Worm (Caenorhabditis elegans) whole organism, L2 larva: ENCODE data around the gene spv-1.

Experiments used
- C34F6.9 ChIP-seq: fragments of 150-350 bp; optimal IDR thresholded peaks from 2 replicates; lab custom pipeline; 2014; ENCODE audit warnings: missing biosample characterization, missing genetic modification characterization
- F13H6.1 ChIP-seq: sonication (generic microtip); optimal IDR thresholded peaks from 2 replicates; lab custom pipeline; 2016; ENCODE audit warnings: missing genetic modification characterization, missing compliant biosample characterization
- Y55F3AM.14 ChIP-seq: fragments of 200-800 bp; sonication (Bioruptor generic); optimal IDR thresholded peaks from 2 replicates; lab custom pipeline; 2018; ENCODE audit warnings: mild to moderate bottlenecking, missing genetic modification characterization, missing compliant biosample characterization
- ZK546.5 ChIP-seq: sonication (generic microtip); optimal IDR thresholded peaks from 2 replicates; lab custom pipeline; 2017; ENCODE audit warnings: missing biosample characterization, missing genetic modification characterization
- aly-2 ChIP-seq: fragments of 150-350 bp; optimal IDR thresholded peaks from 2 replicates; lab custom pipeline; 2014; ENCODE audit warnings: missing biosample characterization, missing genetic modification characterization
- ama-1 ChIP-seq: fragments of 150-350 bp; optimal IDR thresholded peaks from 2 replicates; lab custom pipeline; 2018; ENCODE audit warnings: inconsistent platforms
- blmp-1 ChIP-seq: sonication (generic microtip); optimal IDR thresholded peaks from 2 replicates; lab custom pipeline; 2017; ENCODE audit warnings: missing genetic modification characterization, mild to moderate bottlenecking, missing compliant biosample characterization, antibody characterized with exemption, moderate library complexity; ENCODE audit not compliant: insufficient read depth
- ceh-16 ChIP-seq: fragments of 150-350 bp; optimal IDR thresholded peaks from 2 replicates; lab custom pipeline; 2014; ENCODE audit warnings: missing biosample characterization, missing genetic modification characterization
- crh-2 ChIP-seq: sonication (generic microtip); optimal IDR thresholded peaks from 2 replicates; lab custom pipeline; 2017; ENCODE audit warnings: missing biosample characterization, missing genetic modification characterization
- dmd-4 ChIP-seq: sonication (generic microtip); optimal IDR thresholded peaks from 2 replicates; lab custom pipeline; 2017; ENCODE audit warnings: missing biosample characterization, missing genetic modification characterization
- egl-27 ChIP-seq: sonication (generic microtip); optimal IDR thresholded peaks from 3 replicates; lab custom pipeline; 2017; ENCODE audit warnings: missing biosample characterization, missing genetic modification reagents, missing genetic modification characterization
- elt-3 ChIP-seq: sonication (generic microtip); optimal IDR thresholded peaks from 2 replicates; lab custom pipeline; 2017; ENCODE audit warnings: missing biosample characterization, missing genetic modification characterization
- fos-1 ChIP-seq: fragments of 150-350 bp; optimal IDR thresholded peaks from 2 replicates; lab custom pipeline; 2014; ENCODE audit warnings: missing biosample characterization, missing genetic modification characterization
- gmeb-1 ChIP-seq: fragments of 150-350 bp; optimal IDR thresholded peaks from 2 replicates; lab custom pipeline; 2014; ENCODE audit warnings: missing biosample characterization, missing genetic modification characterization
- lin-11 ChIP-seq: fragments of 150-350 bp; sonication (generic microtip); optimal IDR thresholded peaks from 2 replicates; lab custom pipeline; 2014; ENCODE audit warnings: missing biosample characterization, missing genetic modification characterization, inconsistent platforms, mixed read lengths
- lsy-2 ChIP-seq, 2 experiments: fragments of 150-350 bp in 1 of 2; sonication (generic microtip) in 1 of 2; optimal IDR thresholded peaks; 2 replicates each; lab custom pipeline; 2014 to 2017; ENCODE audit warnings: missing biosample characterization in 2 of 2, missing genetic modification characterization in 2 of 2
- mbf-1 ChIP-seq: sonication (generic microtip); optimal IDR thresholded peaks from 2 replicates; lab custom pipeline; 2017; ENCODE audit warnings: missing biosample characterization, missing genetic modification characterization
- nhr-10 ChIP-seq: sonication (generic microtip); optimal IDR thresholded peaks from 2 replicates; lab custom pipeline; 2017; ENCODE audit warnings: missing biosample characterization, missing genetic modification characterization
- nhr-129 ChIP-seq: fragments of 150-350 bp; optimal IDR thresholded peaks from 2 replicates; lab custom pipeline; 2014; ENCODE audit warnings: missing biosample characterization, missing genetic modification characterization
- nhr-21 ChIP-seq: fragments of 150-350 bp; optimal IDR thresholded peaks from 2 replicates; lab custom pipeline; 2014; ENCODE audit warnings: missing biosample characterization, missing genetic modification characterization
- nhr-23 ChIP-seq: fragments of 150-350 bp; optimal IDR thresholded peaks from 2 replicates; lab custom pipeline; 2014; ENCODE audit warnings: missing biosample characterization, missing genetic modification reagents, missing genetic modification characterization
- nhr-237 ChIP-seq: fragments of 150-350 bp; optimal IDR thresholded peaks from 2 replicates; lab custom pipeline; 2014; ENCODE audit warnings: missing biosample characterization, missing genetic modification characterization
- nhr-25 ChIP-seq: fragments of 150-350 bp; sonication (generic microtip); optimal IDR thresholded peaks from 3 replicates; lab custom pipeline; 2014; ENCODE audit warnings: missing biosample characterization, missing genetic modification characterization
- nhr-6 ChIP-seq: fragments of 150-350 bp; optimal IDR thresholded peaks from 2 replicates; lab custom pipeline; 2014; ENCODE audit warnings: missing biosample characterization, missing genetic modification characterization
- nhr-77 ChIP-seq: fragments of 150-350 bp; optimal IDR thresholded peaks from 2 replicates; lab custom pipeline; 2014; ENCODE audit warnings: missing biosample characterization, missing genetic modification characterization
- peb-1 ChIP-seq: fragments of 150-350 bp; optimal IDR thresholded peaks from 2 replicates; lab custom pipeline; 2014; ENCODE audit warnings: missing biosample characterization, missing genetic modification characterization
- sem-4 ChIP-seq: fragments of 150-350 bp; optimal IDR thresholded peaks from 2 replicates; lab custom pipeline; 2014; ENCODE audit warnings: missing biosample characterization, missing genetic modification reagents, missing genetic modification characterization
- sma-3 ChIP-seq: sonication (generic microtip); optimal IDR thresholded peaks from 2 replicates; lab custom pipeline; 2016; ENCODE audit warnings: missing genetic modification reagents, missing genetic modification characterization, missing compliant biosample characterization
- sma-9 ChIP-seq, 2 experiments: fragments of 150-350 bp in 1 of 2; sonication (generic microtip) in 1 of 2; optimal IDR thresholded peaks; 2 replicates each; lab custom pipeline; 2014 to 2016; ENCODE audit warnings: missing genetic modification characterization in 2 of 2, mild to moderate bottlenecking in 1 of 2, missing biosample characterization in 1 of 2, missing compliant biosample characterization in 1 of 2, missing genetic modification reagents in 1 of 2, moderate library complexity in 1 of 2
- unc-39 ChIP-seq: fragments of 150-350 bp; optimal IDR thresholded peaks from 2 replicates; lab custom pipeline; 2014; ENCODE audit warnings: missing biosample characterization, missing genetic modification characterization
- unc-55 ChIP-seq: fragments of 150-350 bp; sonication (generic microtip); optimal IDR thresholded peaks from 3 replicates; lab custom pipeline; 2014; ENCODE audit warnings: missing biosample characterization, missing genetic modification reagents, missing genetic modification characterization
- unc-62 ChIP-seq: fragments of 150-350 bp; optimal IDR thresholded peaks from 2 replicates; lab custom pipeline; 2014; ENCODE audit warnings: missing biosample characterization, missing genetic modification reagents, missing genetic modification characterization
- zag-1 ChIP-seq: fragments of 150-350 bp; optimal IDR thresholded peaks from 2 replicates; lab custom pipeline; 2014; ENCODE audit warnings: missing biosample characterization, missing genetic modification characterization
- ztf-1 ChIP-seq: fragments of 200-800 bp; sonication (Bioruptor generic); conservative IDR thresholded peaks from 2 replicates; pipeline ENCODE4 v1.3.6; 2022; ENCODE audit warnings: missing genetic modification characterization, missing compliant biosample characterization
- ztf-11 ChIP-seq: sonication (generic microtip); optimal IDR thresholded peaks from 2 replicates; lab custom pipeline; 2017; ENCODE audit warnings: missing biosample characterization, missing genetic modification characterization
- ztf-4 ChIP-seq: fragments of 150-350 bp; optimal IDR thresholded peaks from 2 replicates; lab custom pipeline; 2014; ENCODE audit warnings: missing biosample characterization, missing genetic modification characterization

The spv-1 gene

DNA sequence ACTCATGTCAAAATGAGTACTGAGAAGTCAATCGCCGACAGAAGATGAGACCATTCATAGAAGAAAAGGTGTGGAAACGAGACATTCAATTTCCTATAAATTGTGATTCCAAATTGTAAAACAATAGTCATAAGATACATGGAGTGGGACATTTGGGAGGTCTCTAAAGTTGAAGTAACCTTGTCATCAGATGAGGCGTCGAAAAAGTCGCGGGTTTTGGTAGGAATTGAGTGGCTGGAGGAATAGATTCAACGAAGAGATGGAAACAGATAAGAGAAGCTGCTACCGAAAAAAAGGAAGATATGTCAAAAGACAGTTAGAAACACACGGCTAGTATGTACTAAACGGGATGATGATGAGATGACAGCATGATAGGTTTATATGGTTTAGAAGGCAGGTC lies 2.2 kb upstream of the spv-1 start:
- no peak for TF ChIP-seq fos-1
- peak; percentile 69 for TF ChIP-seq ceh-16 (tag; lab: Kevin White, UChicago)

- TF ChIP-seq nhr-25 (tag; lab: Kevin White, UChicago) (no peak), crh-2 (peak; percentile 1), blmp-1 (tag; lab: Kevin White, UChicago) (no peak), sma-9 (GFP tag; optimal IDR thresholded peaks at IDR 0.05; lab: Kevin White, UChicago) (peak; percentile 4), sma-9 (tag; optimal IDR thresholded peaks at IDR 0.05; lab: Kevin White, UChicago) (no peak), peb-1 (tag; lab: Kevin White, UChicago) (no peak), nhr-21 (tag; lab: Kevin White, UChicago) (no peak), lin-11 (tag; lab: Kevin White, UChicago) (no peak), zag-1 (no peak), nhr-237 (tag; lab: Kevin White, UChicago) (no peak), egl-27 (tag; lab: Kevin White, UChicago) (no peak), lsy-2 (tag; optimal IDR thresholded peaks at IDR 0.05; lab: Kevin White, UChicago) (no peak), nhr-129 (tag; lab: Kevin White, UChicago) (peak; percentile 21)
These were observed 7.3 kb downstream of the spv-1 start for ce11 chrII:7921155-7921554.

DNA sequence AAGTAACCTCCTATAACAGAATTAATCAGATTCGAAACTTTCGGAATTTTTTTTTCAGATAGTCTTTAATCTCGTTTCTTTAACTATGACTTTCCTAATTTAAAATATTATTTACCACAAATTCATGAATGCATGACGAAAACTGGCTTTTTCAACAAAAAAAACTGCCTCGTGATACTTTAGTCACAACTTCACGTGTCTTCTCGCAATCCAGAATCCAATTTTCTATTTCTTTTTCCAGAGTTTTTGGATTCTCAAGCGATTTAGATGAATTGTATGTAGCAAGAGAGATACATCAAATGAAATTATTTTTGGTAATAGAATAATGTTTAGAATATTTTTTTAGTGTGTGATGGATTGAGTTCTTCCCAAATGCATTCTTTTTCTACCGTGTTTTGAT lies 8.3 kb downstream of the spv-1 start:
- TF ChIP-seq unc-39 (no peak), C34F6.9 (tag; lab: Kevin White, UChicago) (peak; percentile 24), unc-55 (peak; percentile 25)

ce11 chrII:7911015-7911414 lies 17.5 kb downstream of the spv-1 start, which contains the start of gene ZK675.4:
ZK675.4 (plus strand) TSS chrII:7911315.
- TF ChIP-seq nhr-6 (tag; lab: Kevin White, UChicago) (no peak), ztf-11 (tag; lab: Kevin White, UChicago) (no peak), blmp-1 (tag; lab: Kevin White, UChicago) (no peak), ZK546.5 (tag; lab: Kevin White, UChicago) (no peak), egl-27 (tag; lab: Kevin White, UChicago) (no peak), nhr-10 (no peak), ztf-4 (tag; lab: Kevin White, UChicago) (no peak), unc-39 (no peak), nhr-237 (tag; lab: Kevin White, UChicago) (no peak), crh-2 (no peak), lin-11 (tag; lab: Kevin White, UChicago) (no peak), nhr-129 (tag; lab: Kevin White, UChicago) (no peak), sma-9 (GFP tag; optimal IDR thresholded peaks at IDR 0.05; lab: Kevin White, UChicago) (no peak), sma-9 (tag; optimal IDR thresholded peaks at IDR 0.05; lab: Kevin White, UChicago) (no peak), ztf-1 (no peak), dmd-4 (tag; lab: Kevin White, UChicago) (no peak), F13H6.1 (tag; lab: Kevin White, UChicago) (no peak), unc-55 (no peak), elt-3 (tag; lab: Kevin White, UChicago) (no peak), zag-1 (no peak), Y55F3AM.14 (GFP tag; lab: Kevin White, UChicago) (no peak)

ce11 chrII:7907539-7907997 lies 20.9 kb downstream of the spv-1 start, which contains the start of gene best-23:
best-23 (minus strand) TSS chrII:7907589.
- TF ChIP-seq lsy-2 (tag; optimal IDR thresholded peaks at IDR 0.05; lab: Kevin White, UChicago), result peak in 1 of 2 experiments; percentile 28
- TF ChIP-seq sem-4, result peak; percentile 3
- TF ChIP-seq crh-2, result no peak
- TF ChIP-seq gmeb-1 (tag; lab: Kevin White, UChicago), result no peak
- peak; percentile 28 for TF ChIP-seq C34F6.9 (tag; lab: Kevin White, UChicago)
- no peak for TF ChIP-seq mbf-1
- TF ChIP-seq sma-9 (GFP tag; optimal IDR thresholded peaks at IDR 0.05; lab: Kevin White, UChicago), result peak; percentile 29
- no peak for TF ChIP-seq sma-9 (tag; optimal IDR thresholded peaks at IDR 0.05; lab: Kevin White, UChicago)

DNA sequence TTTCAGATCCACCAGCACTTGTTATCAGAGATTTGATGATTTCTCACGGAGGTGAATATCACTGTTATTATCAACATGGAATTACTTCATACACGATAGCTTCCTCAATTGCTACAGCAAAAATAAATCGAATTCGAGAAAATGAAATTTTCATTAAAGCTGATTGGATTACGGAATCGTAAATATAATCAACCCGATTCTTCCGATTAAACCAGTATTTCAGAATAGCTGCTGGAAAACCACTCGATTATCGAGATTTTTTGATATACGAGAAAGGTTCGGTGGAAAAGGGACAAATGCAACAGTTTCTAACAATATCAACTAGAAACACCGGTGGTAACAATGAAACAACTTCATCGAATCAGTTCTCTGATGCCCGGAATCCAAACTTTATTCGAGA lies 26.5 kb downstream of the spv-1 start:
- TF ChIP-seq ama-1 (lab: Kevin White, UChicago) (no peak), blmp-1 (tag; lab: Kevin White, UChicago) (no peak), ZK546.5 (tag; lab: Kevin White, UChicago) (no peak), crh-2 (no peak), nhr-23 (tag; lab: Kevin White, UChicago) (no peak), fos-1 (no peak), ztf-11 (tag; lab: Kevin White, UChicago) (no peak), unc-62 (no peak), elt-3 (tag; lab: Kevin White, UChicago) (no peak), nhr-237 (tag; lab: Kevin White, UChicago) (no peak), Y55F3AM.14 (GFP tag; lab: Kevin White, UChicago) (no peak), sma-3 (GFP tag; lab: Kevin White, UChicago) (no peak), aly-2 (no peak), nhr-77 (no peak)
